Worm (Caenorhabditis elegans) whole organism, young adult: ENCODE results near the gene R08C7.11.

Experiments used
- B0336.3 ChIP-seq: fragments of 200-800 bp; sonication (Bioruptor generic); IDR thresholded peaks from 2 replicates; pipeline ENCODE4 v1.3.6; 2022; ENCODE audit warnings: missing genetic modification characterization, missing compliant biosample characterization
- C06A6.2 ChIP-seq: fragments of 200-800 bp; sonication (Bioruptor generic); conservative IDR thresholded peaks from 2 replicates; pipeline ENCODE4 v1.3.6; 2022; ENCODE audit warnings: missing genetic modification characterization, missing compliant biosample characterization
- C17E4.6 ChIP-seq: fragments of 200-800 bp; sonication (Bioruptor generic); IDR thresholded peaks from 2 replicates; pipeline ENCODE4 v1.3.6; 2022; ENCODE audit warnings: missing genetic modification reagents, missing genetic modification characterization, missing compliant biosample characterization
- D2030.7 ChIP-seq: fragments of 200-800 bp; sonication (Bioruptor generic); IDR thresholded peaks from 2 replicates; pipeline ENCODE4 v1.3.6; 2022; ENCODE audit warnings: missing genetic modification reagents, missing genetic modification characterization, missing compliant biosample characterization
- F23B12.7 ChIP-seq: sonication (generic microtip); optimal IDR thresholded peaks from 2 replicates; lab custom pipeline; 2017; ENCODE audit warnings: missing genetic modification characterization, mild to moderate bottlenecking, missing compliant biosample characterization, antibody characterized with exemption, moderate library complexity; ENCODE audit not compliant: insufficient read depth
- F37B4.10 ChIP-seq: fragments of 200-800 bp; sonication (Bioruptor generic); IDR thresholded peaks from 2 replicates; pipeline ENCODE4 v1.3.6; 2022; ENCODE audit warnings: missing genetic modification characterization, missing compliant biosample characterization
- F52B5.7 ChIP-seq: sonication (generic microtip); optimal IDR thresholded peaks from 2 replicates; lab custom pipeline; 2016; ENCODE audit warnings: mild to moderate bottlenecking, missing genetic modification characterization, missing compliant biosample characterization
- F55B11.4 ChIP-seq: sonication (generic microtip); optimal IDR thresholded peaks from 2 replicates; lab custom pipeline; 2016; ENCODE audit warnings: missing compliant biosample characterization, missing genetic modification characterization, borderline replicate concordance; ENCODE audit not compliant: insufficient read depth
- F57A8.1 ChIP-seq: fragments of 200-800 bp; sonication (Bioruptor generic); optimal IDR thresholded peaks from 2 replicates; lab custom pipeline; 2018; ENCODE audit warnings: mild to moderate bottlenecking, missing genetic modification characterization, moderate library complexity, missing compliant biosample characterization
- Y53F4B.3 ChIP-seq: fragments of 200-800 bp; sonication (Bioruptor generic); IDR thresholded peaks from 2 replicates; pipeline ENCODE4 v1.3.6; 2022; ENCODE audit warnings: missing genetic modification reagents, missing genetic modification characterization, missing compliant biosample characterization
- Y53G8AR.9 ChIP-seq: fragments of 200-800 bp; sonication (Bioruptor generic); conservative IDR thresholded peaks from 2 replicates; pipeline ENCODE4 v1.3.6; 2022; ENCODE audit warnings: missing genetic modification reagents, missing genetic modification characterization, missing compliant biosample characterization
- Y56A3A.18 ChIP-seq: fragments of 200-800 bp; sonication (Bioruptor generic); IDR thresholded peaks from 2 replicates; pipeline ENCODE4 v1.3.6; 2022; ENCODE audit warnings: missing genetic modification reagents, missing genetic modification characterization, missing compliant biosample characterization
- Y95B8A.8 ChIP-seq: fragments of 200-800 bp; sonication (Bioruptor generic); IDR thresholded peaks from 2 replicates; pipeline ENCODE4 v1.3.6; 2022; ENCODE audit warnings: missing genetic modification reagents, missing genetic modification characterization, missing compliant biosample characterization
- akir-1 ChIP-seq: fragments of 200-800 bp; sonication (Bioruptor generic); optimal IDR thresholded peaks from 2 replicates; lab custom pipeline; 2018; ENCODE audit warnings: mild to moderate bottlenecking, missing genetic modification characterization, moderate library complexity, missing compliant biosample characterization
- atf-7 ChIP-seq: sonication (generic microtip); optimal IDR thresholded peaks from 2 replicates; lab custom pipeline; 2017; ENCODE audit warnings: mild to moderate bottlenecking, missing genetic modification characterization, missing compliant biosample characterization
- athp-1 ChIP-seq: sonication (generic microtip); optimal IDR thresholded peaks from 2 replicates; lab custom pipeline; 2017; ENCODE audit warnings: mild to moderate bottlenecking, missing genetic modification characterization, missing compliant biosample characterization
- attf-3 ChIP-seq: fragments of 200-800 bp; sonication (Bioruptor generic); conservative IDR thresholded peaks from 2 replicates; pipeline ENCODE4 v1.3.6; 2022; ENCODE audit warnings: missing genetic modification reagents, missing genetic modification characterization, missing compliant biosample characterization
- attf-5 ChIP-seq: fragments of 200-800 bp; sonication (Bioruptor generic); optimal IDR thresholded peaks from 2 replicates; lab custom pipeline; 2018; ENCODE audit warnings: mild to moderate bottlenecking, missing genetic modification characterization, missing compliant biosample characterization
- attf-6 ChIP-seq: fragments of 200-800 bp; sonication (Bioruptor generic); IDR thresholded peaks from 2 replicates; pipeline ENCODE4 v1.3.6; 2022; ENCODE audit warnings: missing genetic modification reagents, missing genetic modification characterization, missing compliant biosample characterization
- ceh-58 ChIP-seq: fragments of 200-800 bp; sonication (Bioruptor generic); IDR thresholded peaks from 2 replicates; pipeline ENCODE4 v1.3.6; 2022; ENCODE audit warnings: missing genetic modification characterization, missing compliant biosample characterization
- dox-1 ChIP-seq: fragments of 200-800 bp; sonication (Bioruptor generic); IDR thresholded peaks from 2 replicates; pipeline ENCODE4 v1.3.6; 2022; ENCODE audit warnings: missing genetic modification reagents, missing genetic modification characterization, missing compliant biosample characterization
- dpl-1 ChIP-seq: fragments of 150-350 bp; optimal IDR thresholded peaks from 2 replicates; lab custom pipeline; 2014; ENCODE audit warnings: missing biosample characterization, missing genetic modification reagents, missing genetic modification characterization
- egrh-3 ChIP-seq: fragments of 200-800 bp; sonication (Bioruptor generic); IDR thresholded peaks from 2 replicates; pipeline ENCODE4 v1.3.6; 2022; ENCODE audit warnings: missing genetic modification reagents, missing genetic modification characterization, missing compliant biosample characterization
- ekl-4 ChIP-seq: fragments of 200-800 bp; sonication (Bioruptor generic); IDR thresholded peaks from 2 replicates; pipeline ENCODE4 v1.3.6; 2022; ENCODE audit warnings: missing genetic modification reagents, missing genetic modification characterization, missing compliant biosample characterization
- gei-17 ChIP-seq: fragments of 200-800 bp; sonication (Bioruptor generic); optimal IDR thresholded peaks from 2 replicates; lab custom pipeline; 2018; ENCODE audit warnings: mild to moderate bottlenecking, missing genetic modification characterization, missing compliant biosample characterization
- him-1 ChIP-seq: sonication (generic microtip); optimal IDR thresholded peaks from 2 replicates; lab custom pipeline; 2016; ENCODE audit warnings: missing genotype, missing genetic modification reagents, missing genetic modification characterization, missing compliant biosample characterization
- lin-26 ChIP-seq: fragments of 200-800 bp; sonication (Bioruptor generic); IDR thresholded peaks from 2 replicates; pipeline ENCODE4 v1.3.6; 2022; ENCODE audit warnings: missing genetic modification reagents, missing genetic modification characterization, missing compliant biosample characterization
- lin-40 ChIP-seq: sonication (generic microtip); optimal IDR thresholded peaks from 2 replicates; lab custom pipeline; 2016; ENCODE audit warnings: missing genetic modification characterization, mild to moderate bottlenecking, missing compliant biosample characterization, missing genotype, missing genetic modification reagents
- lsy-27 ChIP-seq: sonication (generic microtip); optimal IDR thresholded peaks from 2 replicates; lab custom pipeline; 2017; ENCODE audit warnings: missing genetic modification characterization, mild to moderate bottlenecking, missing compliant biosample characterization, antibody characterized with exemption, missing genotype, borderline replicate concordance; ENCODE audit not compliant: insufficient read depth
- madf-10 ChIP-seq: sonication (generic microtip); optimal IDR thresholded peaks from 2 replicates; lab custom pipeline; 2016; ENCODE audit warnings: mild to moderate bottlenecking, missing genetic modification characterization, missing compliant biosample characterization
- madf-3 ChIP-seq: fragments of 200-800 bp; sonication (Bioruptor generic); IDR thresholded peaks from 2 replicates; pipeline ENCODE4 v1.3.6; 2022; ENCODE audit warnings: missing genetic modification reagents, missing genetic modification characterization, missing compliant biosample characterization
- madf-6 ChIP-seq: fragments of 200-800 bp; sonication (Bioruptor generic); IDR thresholded peaks from 2 replicates; pipeline ENCODE4 v1.3.6; 2022; ENCODE audit warnings: missing genetic modification reagents, missing genetic modification characterization, missing compliant biosample characterization
- mcd-1 ChIP-seq: fragments of 200-800 bp; sonication (Bioruptor generic); IDR thresholded peaks from 2 replicates; pipeline ENCODE4 v1.3.6; 2022; ENCODE audit warnings: missing genetic modification reagents, missing genetic modification characterization, missing compliant biosample characterization
- mel-28 ChIP-seq: sonication (generic microtip); optimal IDR thresholded peaks from 2 replicates; lab custom pipeline; 2016; ENCODE audit warnings: borderline replicate concordance, mild to moderate bottlenecking, missing genetic modification characterization, missing compliant biosample characterization
- nfyb-1 ChIP-seq: fragments of 200-800 bp; sonication (Bioruptor generic); IDR thresholded peaks from 2 replicates; pipeline ENCODE4 v1.3.6; 2022; ENCODE audit warnings: missing genetic modification reagents, missing genetic modification characterization, missing compliant biosample characterization
- pbrm-1 ChIP-seq: fragments of 200-800 bp; sonication (Bioruptor generic); IDR thresholded peaks from 2 replicates; pipeline ENCODE4 v1.3.6; 2022; ENCODE audit warnings: missing genetic modification reagents, missing genetic modification characterization, missing compliant biosample characterization
- rcor-1 ChIP-seq: fragments of 200-800 bp; sonication (Bioruptor generic); IDR thresholded peaks from 2 replicates; pipeline ENCODE4 v1.3.6; 2022; ENCODE audit warnings: missing genetic modification reagents, missing genetic modification characterization, missing compliant biosample characterization
- repo-1 ChIP-seq: sonication (generic microtip); optimal IDR thresholded peaks from 2 replicates; lab custom pipeline; 2017; ENCODE audit warnings: mild to moderate bottlenecking, missing genetic modification characterization, missing compliant biosample characterization
- sdz-38 ChIP-seq: sonication (generic microtip); optimal IDR thresholded peaks from 2 replicates; lab custom pipeline; 2016; ENCODE audit warnings: missing genotype, missing genetic modification characterization, missing compliant biosample characterization
- snpc-3.4 ChIP-seq: sonication (generic microtip); optimal IDR thresholded peaks from 2 replicates; lab custom pipeline; 2017; ENCODE audit warnings: missing genetic modification characterization, mild to moderate bottlenecking, missing compliant biosample characterization, antibody characterized with exemption, moderate library complexity, missing genotype, missing genetic modification reagents
- unc-130 ChIP-seq: sonication (generic microtip); optimal IDR thresholded peaks from 2 replicates; lab custom pipeline; 2016; ENCODE audit warnings: missing genetic modification reagents, missing genetic modification characterization, missing compliant biosample characterization
- xnd-1 ChIP-seq: sonication (generic microtip); optimal IDR thresholded peaks from 2 replicates; lab custom pipeline; 2016; ENCODE audit warnings: missing genotype, missing genetic modification reagents, missing genetic modification characterization, missing compliant biosample characterization
- zfh-2 ChIP-seq: fragments of 200-800 bp; sonication (Bioruptor generic); conservative IDR thresholded peaks from 2 replicates; pipeline ENCODE4 v1.3.6; 2022; ENCODE audit warnings: missing genetic modification reagents, missing genetic modification characterization, missing compliant biosample characterization
- zim-3 ChIP-seq: sonication (generic microtip); optimal IDR thresholded peaks from 2 replicates; lab custom pipeline; 2017; ENCODE audit warnings: mild to moderate bottlenecking, missing genetic modification characterization, moderate library complexity, missing compliant biosample characterization
- ztf-3 ChIP-seq: fragments of 200-800 bp; sonication (Bioruptor generic); optimal IDR thresholded peaks from 2 replicates; lab custom pipeline; 2018; ENCODE audit warnings: mild to moderate bottlenecking, missing genetic modification characterization, missing compliant biosample characterization

Gene R08C7.11

ce11 chrIV:4446884-4447283 is 7.9 kb downstream of the R08C7.11 start (continued):
- TF ChIP-seq Y53F4B.3 (GFP tag; lab: Robert Waterston, UW) (0 out of 2 replicates have a peak, but pooled peaks have one; percentile 13), Y95B8A.8 (peak; percentile 12; the same call in 1 of the 2 replicates), ceh-58 (0 out of 2 replicates have a peak, but pooled peaks have one; percentile 41), lin-26 (GFP tag; lab: Robert Waterston, UW) (peak; percentile 71; the same call in 1 of the 2 replicates), Y53G8AR.9 (GFP tag; lab: Robert Waterston, UW) (peak; percentile 81), F37B4.10 (GFP tag; lab: Robert Waterston, UW) (no peak), B0336.3 (peak; percentile 52; the same call in 1 of the 2 replicates)

- TF ChIP-seq mel-28 (tag; lab: Kevin White, UChicago) = no peak
- TF ChIP-seq Y56A3A.18 (GFP tag; lab: Robert Waterston, UW) = peak; percentile 60; the same call in 1 of the 2 replicates
- peak; percentile 92 for TF ChIP-seq madf-3 (GFP tag; lab: Robert Waterston, UW)
- TF ChIP-seq attf-3 (GFP tag; lab: Robert Waterston, UW) = peak; percentile 67
- peak; percentile 93 for TF ChIP-seq Y95B8A.8
- peak; percentile 93 for TF ChIP-seq mcd-1 (GFP tag; lab: Robert Waterston, UW)
- TF ChIP-seq madf-10 (tag; lab: Kevin White, UChicago) = peak; percentile 65
- peak; percentile 94 for TF ChIP-seq ekl-4 (GFP tag; lab: Robert Waterston, UW)
- TF ChIP-seq unc-130 = peak; percentile 74
- no peak for TF ChIP-seq F37B4.10 (GFP tag; lab: Robert Waterston, UW)
- TF ChIP-seq pbrm-1 (GFP tag; lab: Robert Waterston, UW) = peak; percentile 94
- TF ChIP-seq F52B5.7 (tag; lab: Kevin White, UChicago) = peak; percentile 50
- TF ChIP-seq dpl-1 = peak; percentile 89
- TF ChIP-seq him-1 (tag; lab: Kevin White, UChicago) = no peak
- peak; percentile 93 for TF ChIP-seq lin-40 (tag; lab: Kevin White, UChicago)
- TF ChIP-seq sdz-38 (tag; lab: Kevin White, UChicago) = no peak
- peak; percentile 56 for TF ChIP-seq zim-3 (tag; lab: Kevin White, UChicago)
- TF ChIP-seq athp-1 (tag; lab: Kevin White, UChicago) = peak; percentile 65
- TF ChIP-seq xnd-1 (tag; lab: Kevin White, UChicago) = peak; percentile 73
- TF ChIP-seq ztf-3 (GFP tag; lab: Kevin White, UChicago) = no peak
- peak; percentile 85 for TF ChIP-seq C06A6.2 (GFP tag; lab: Robert Waterston, UW)
- TF ChIP-seq dox-1 = peak; percentile 97
- peak; percentile 72 for TF ChIP-seq atf-7 (tag; lab: Kevin White, UChicago)
- TF ChIP-seq C17E4.6 (GFP tag; lab: Robert Waterston, UW) = peak; percentile 82; the same call in 1 of the 2 replicates
- peak; percentile 54 for TF ChIP-seq akir-1
- peak; percentile 63 for TF ChIP-seq lsy-27
- no peak for TF ChIP-seq Y53F4B.3 (GFP tag; lab: Robert Waterston, UW)
- peak; percentile 80 for TF ChIP-seq repo-1 (tag; lab: Kevin White, UChicago)
- peak; percentile 27 for TF ChIP-seq gei-17
- TF ChIP-seq egrh-3 = peak; percentile 43; the same call in 1 of the 2 replicates
- no peak for TF ChIP-seq F57A8.1
- TF ChIP-seq attf-5 (GFP tag; lab: Kevin White, UChicago) = peak; percentile 94
- peak; percentile 92 for TF ChIP-seq rcor-1 (GFP tag; lab: Robert Waterston, UW)
- no peak for TF ChIP-seq F55B11.4 (tag; lab: Kevin White, UChicago)
- peak; percentile 64; the same call in 1 of the 2 replicates for TF ChIP-seq zfh-2
- peak; percentile 93 for TF ChIP-seq nfyb-1 (GFP tag; lab: Robert Waterston, UW)
- TF ChIP-seq madf-6 (GFP tag; lab: Robert Waterston, UW) = peak; percentile 96
- peak; percentile 94 for TF ChIP-seq D2030.7 (GFP tag; lab: Robert Waterston, UW)
- peak; percentile 90 for TF ChIP-seq snpc-3.4 (tag; lab: Kevin White, UChicago)
- peak; percentile 65 for TF ChIP-seq attf-6 (GFP tag; lab: Robert Waterston, UW)
- TF ChIP-seq lin-26 (GFP tag; lab: Robert Waterston, UW) = no peak
- peak; percentile 58 for TF ChIP-seq F23B12.7 (tag; lab: Kevin White, UChicago)
These were observed 8.9 kb downstream of the R08C7.11 start, which contains the start of the genes wapl-1 and htz-1 for ce11 chrIV:4445711-4446290. wapl-1 (minus strand) TSS chrIV:4445740. htz-1 (plus strand) TSS chrIV:4446216.
